Worm (Caenorhabditis elegans) whole organism, midembryonic: ENCODE data around the gene K09B11.4.

Source experiments
- T22C8.4 ChIP-seq: fragments of 200-800 bp; sonication (Bioruptor generic); IDR thresholded peaks from 2 replicates; pipeline ENCODE4 v1.3.6; 2022; ENCODE audit warnings: missing genetic modification characterization, missing compliant biosample characterization
- cog-1 ChIP-seq: sonication (generic microtip); optimal IDR thresholded peaks from 2 replicates; lab custom pipeline; 2016; ENCODE audit warnings: missing genetic modification characterization, missing compliant biosample characterization
- flt-1 ChIP-seq: fragments of 200-800 bp; sonication (Bioruptor generic); IDR thresholded peaks from 2 replicates; pipeline ENCODE4 v1.3.6; 2022; ENCODE audit warnings: missing genetic modification characterization, missing compliant biosample characterization
- klf-2 ChIP-seq: fragments of 200-800 bp; sonication (Bioruptor generic); conservative IDR thresholded peaks from 2 replicates; pipeline ENCODE4 v1.3.6; 2022; ENCODE audit warnings: missing genetic modification reagents, missing genetic modification characterization, missing compliant biosample characterization
- med-1 ChIP-seq: sonication (generic microtip); optimal IDR thresholded peaks from 2 replicates; lab custom pipeline; 2017; ENCODE audit warnings: missing genetic modification characterization, mild to moderate bottlenecking, missing compliant biosample characterization, antibody characterized with exemption, missing genetic modification reagents; ENCODE audit not compliant: insufficient read depth
- ref-1 ChIP-seq: fragments of 200-800 bp; sonication (Bioruptor generic); conservative IDR thresholded peaks from 2 replicates; pipeline ENCODE4 v1.3.6; 2022; ENCODE audit warnings: missing genetic modification reagents, missing genetic modification characterization, missing compliant biosample characterization
- tab-1 ChIP-seq: fragments of 200-800 bp; sonication (Bioruptor generic); IDR thresholded peaks from 2 replicates; pipeline ENCODE4 v1.3.6; 2022; ENCODE audit warnings: missing genetic modification characterization, missing compliant biosample characterization
- ztf-23 ChIP-seq: fragments of 200-800 bp; sonication (Bioruptor generic); IDR thresholded peaks from 2 replicates; pipeline ENCODE4 v1.3.6; 2022; ENCODE audit warnings: missing genetic modification reagents, missing genetic modification characterization, missing compliant biosample characterization
- ztf-29 ChIP-seq: fragments of 200-800 bp; sonication (Bioruptor generic); IDR thresholded peaks from 2 replicates; pipeline ENCODE4 v1.3.6; 2022; ENCODE audit warnings: missing genetic modification reagents, missing genetic modification characterization, missing compliant biosample characterization

The K09B11.4 gene

ce11 chrIV:13390770-13391169 lies 38.6 kb upstream of the K09B11.4 start:
- TF ChIP-seq flt-1 (GFP tag; lab: Robert Waterston, UW) = no peak
- TF ChIP-seq tab-1 (GFP tag; lab: Robert Waterston, UW) = no peak
- no peak for TF ChIP-seq ref-1
- TF ChIP-seq ztf-29 = no peak
- TF ChIP-seq ztf-23 (GFP tag; lab: Robert Waterston, UW) = no peak
- TF ChIP-seq klf-2 (GFP tag; lab: Robert Waterston, UW) = no peak
- TF ChIP-seq T22C8.4 (GFP tag; lab: Robert Waterston, UW) = no peak
- no peak for TF ChIP-seq cog-1
- no peak for TF ChIP-seq med-1 (GFP tag; lab: Kevin White, UChicago)

- TF ChIP-seq tab-1 (GFP tag; lab: Robert Waterston, UW) (no peak), T22C8.4 (GFP tag; lab: Robert Waterston, UW) (no peak), med-1 (GFP tag; lab: Kevin White, UChicago) (no peak), cog-1 (no peak), flt-1 (GFP tag; lab: Robert Waterston, UW) (no peak), ztf-23 (GFP tag; lab: Robert Waterston, UW) (no peak), ref-1 (no peak), ztf-29 (no peak), klf-2 (GFP tag; lab: Robert Waterston, UW) (no peak)
These were observed 37.1 kb upstream of the K09B11.4 start for ce11 chrIV:13392230-13392629.

ce11 chrIV:13393246-13393716 lies 36.1 kb upstream of the K09B11.4 start:
- no peak for TF ChIP-seq ztf-23 (GFP tag; lab: Robert Waterston, UW)
- no peak for TF ChIP-seq med-1 (GFP tag; lab: Kevin White, UChicago)
- no peak for TF ChIP-seq T22C8.4 (GFP tag; lab: Robert Waterston, UW)
- TF ChIP-seq ztf-29 = no peak
- TF ChIP-seq ref-1 = no peak
- no peak for TF ChIP-seq tab-1 (GFP tag; lab: Robert Waterston, UW)
- TF ChIP-seq cog-1 = no peak

- no peak for TF ChIP-seq med-1 (GFP tag; lab: Kevin White, UChicago)
- no peak for TF ChIP-seq klf-2 (GFP tag; lab: Robert Waterston, UW)
- no peak for TF ChIP-seq ztf-29
- TF ChIP-seq flt-1 (GFP tag; lab: Robert Waterston, UW) = no peak
- no peak for TF ChIP-seq ref-1
These were observed 34.7 kb upstream of the K09B11.4 start for ce11 chrIV:13394686-13395085.

ce11 chrIV:13395255-13395654 lies 34.1 kb upstream of the K09B11.4 start:
- TF ChIP-seq ztf-23 (GFP tag; lab: Robert Waterston, UW) (0 out of 2 replicates have a peak, but pooled peaks have one; percentile 49), cog-1 (no peak)

- TF ChIP-seq ztf-23 (GFP tag; lab: Robert Waterston, UW) (no peak), med-1 (GFP tag; lab: Kevin White, UChicago) (no peak), flt-1 (GFP tag; lab: Robert Waterston, UW) (no peak), cog-1 (no peak), ztf-29 (no peak), ref-1 (no peak), klf-2 (GFP tag; lab: Robert Waterston, UW) (no peak), tab-1 (GFP tag; lab: Robert Waterston, UW) (no peak), T22C8.4 (GFP tag; lab: Robert Waterston, UW) (no peak)
These were observed 33.0 kb upstream of the K09B11.4 start for ce11 chrIV:13396375-13396774.

- TF ChIP-seq T22C8.4 (GFP tag; lab: Robert Waterston, UW) (no peak), ztf-23 (GFP tag; lab: Robert Waterston, UW) (no peak), med-1 (GFP tag; lab: Kevin White, UChicago) (no peak), klf-2 (GFP tag; lab: Robert Waterston, UW) (no peak), ref-1 (no peak), ztf-29 (no peak), flt-1 (GFP tag; lab: Robert Waterston, UW) (no peak), tab-1 (GFP tag; lab: Robert Waterston, UW) (no peak), cog-1 (no peak)
These were observed 30.6 kb upstream of the K09B11.4 start, which contains the start of gene Y62E10A.13 for ce11 chrIV:13398728-13399127. Gene Y62E10A.13, minus strand, starts transcription at chrIV:13399053.

- TF ChIP-seq med-1 (GFP tag; lab: Kevin White, UChicago) (no peak), ztf-23 (GFP tag; lab: Robert Waterston, UW) (no peak), T22C8.4 (GFP tag; lab: Robert Waterston, UW) (no peak)
These were observed 28.6 kb upstream of the K09B11.4 start, which contains the start of the genes memi-2 and cyp-31A5 for ce11 chrIV:13400456-13401364. Gene memi-2, minus strand, starts transcription at chrIV:13400506. Gene cyp-31A5, plus strand, starts transcription at chrIV:13401289.

- no peak for TF ChIP-seq med-1 (GFP tag; lab: Kevin White, UChicago)
- no peak for TF ChIP-seq T22C8.4 (GFP tag; lab: Robert Waterston, UW)
- TF ChIP-seq tab-1 (GFP tag; lab: Robert Waterston, UW) = no peak
- TF ChIP-seq ref-1 = no peak
- no peak for TF ChIP-seq flt-1 (GFP tag; lab: Robert Waterston, UW)
These were observed 21.3 kb upstream of the K09B11.4 start, which contains the start of gene Y62E10A.19 for ce11 chrIV:13408018-13408417. Gene Y62E10A.19, minus strand, starts transcription at chrIV:13408306.
